Worm (Caenorhabditis elegans): Measurements from ENCODE around the gene swt-6.

Gene swt-6

DNA sequence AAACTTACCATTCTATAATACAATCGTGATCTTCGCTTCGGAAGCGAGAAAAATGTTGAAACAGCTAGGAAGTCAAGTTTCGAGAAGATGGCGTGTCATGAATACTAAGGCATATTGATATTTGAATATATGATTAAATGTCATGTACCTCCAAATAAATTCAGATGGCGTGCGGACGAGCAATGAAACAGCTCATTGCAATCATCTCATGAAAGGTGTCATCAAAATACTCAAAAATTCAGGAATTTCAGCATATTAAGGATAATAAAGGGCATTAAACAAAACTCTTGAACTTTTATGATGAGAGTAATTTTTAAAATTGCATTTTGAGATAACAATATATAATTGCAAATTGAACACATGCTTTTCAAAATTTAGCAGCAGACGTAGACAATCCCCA, 38.8 kb upstream of the swt-6 start, which contains the start of gene gcy-32:
TSS of gene gcy-32 (minus strand) at position 101 of the 400 bp plus-strand sequence.
- TF ChIP-seq ceh-13 (GFP tag; optimal IDR thresholded peaks at IDR 0.05) (no peak), pes-1 (GFP tag; IDR thresholded peaks at IDR 0.05) (no peak), flt-1 (GFP tag; IDR thresholded peaks at IDR 0.05) (no peak), aly-1 (tag; optimal IDR thresholded peaks at IDR 0.05) (no peak), hmbx-1 (tag; optimal IDR thresholded peaks at IDR 0.05) (no peak), ets-7 (tag; optimal IDR thresholded peaks at IDR 0.05) (no peak), sea-1 (GFP tag; conservative IDR thresholded peaks at IDR 0.05) (no peak), tbx-11 (GFP tag; IDR thresholded peaks at IDR 0.05) (no peak), F13C5.2 (tag; optimal IDR thresholded peaks at IDR 0.05) (no peak), hmg-4 (GFP tag; optimal IDR thresholded peaks at IDR 0.05) (no peak), ceh-36 (tag; optimal IDR thresholded peaks at IDR 0.05) (no peak), ama-1 (optimal IDR thresholded peaks at IDR 0.05) (no peak), hnd-1 (tag; optimal IDR thresholded peaks at IDR 0.05) (no peak), tbx-37 (GFP tag; conservative IDR thresholded peaks at IDR 0.05) (no peak), B0310.2 (tag; optimal IDR thresholded peaks at IDR 0.05) (no peak)

DNA sequence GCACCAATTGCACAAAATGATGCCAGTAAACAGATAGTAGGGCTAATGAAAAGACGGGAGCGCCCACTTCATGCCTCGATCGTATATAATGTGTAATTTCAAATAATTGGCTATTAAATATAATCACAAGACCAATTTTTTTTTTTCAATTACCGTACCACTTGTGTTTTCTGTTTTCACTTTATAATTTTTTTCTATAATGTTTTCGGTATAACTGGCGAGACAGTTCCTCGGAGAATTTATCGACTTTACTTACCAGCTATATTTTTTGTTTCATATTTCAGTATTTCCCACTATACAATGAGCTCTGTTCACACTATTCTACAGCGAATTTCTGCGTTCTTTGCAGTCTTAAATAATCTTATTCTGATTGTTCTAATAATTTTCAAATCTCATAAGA, 38.0 kb upstream of the swt-6 start, which contains the start of gene str-252:
TSS of gene str-252 (plus strand) at position 301 of the 400 bp plus-strand sequence.
- TF ChIP-seq pes-1 (GFP tag; IDR thresholded peaks at IDR 0.05) (no peak), hmbx-1 (tag; optimal IDR thresholded peaks at IDR 0.05) (no peak), aly-1 (tag; optimal IDR thresholded peaks at IDR 0.05) (no peak), ets-7 (tag; optimal IDR thresholded peaks at IDR 0.05) (no peak), tbx-11 (GFP tag; IDR thresholded peaks at IDR 0.05) (no peak), tra-4 (tag; optimal IDR thresholded peaks at IDR 0.05) (no peak), flt-1 (GFP tag; IDR thresholded peaks at IDR 0.05) (no peak), ceh-13 (GFP tag; optimal IDR thresholded peaks at IDR 0.05) (no peak), hnd-1 (tag; optimal IDR thresholded peaks at IDR 0.05) (no peak), sea-1 (GFP tag; conservative IDR thresholded peaks at IDR 0.05) (no peak)

DNA sequence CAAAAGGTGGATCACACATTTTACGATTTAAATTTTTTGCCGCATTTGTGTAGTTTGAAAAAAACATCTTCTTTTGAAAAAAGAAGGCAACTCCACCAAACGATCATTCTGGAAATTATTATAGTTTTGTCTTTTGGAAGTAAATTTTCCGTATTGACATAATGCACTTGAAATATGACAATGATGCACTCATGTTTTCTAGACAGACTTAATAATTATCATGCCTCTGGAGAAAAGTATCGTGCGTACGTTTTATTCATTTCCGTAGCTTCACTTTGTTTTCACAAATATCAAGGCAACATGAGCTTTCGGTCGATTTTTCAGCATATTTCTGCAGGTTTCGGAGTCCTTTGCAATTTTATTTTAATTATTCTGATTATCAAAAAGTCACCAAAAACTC, 35.8 kb upstream of the swt-6 start, which contains the start of gene str-250:
TSS of gene str-250 (plus strand) at position 301 of the 400 bp plus-strand sequence.
- TF ChIP-seq F13C5.2 (tag; optimal IDR thresholded peaks at IDR 0.05) (no peak), ama-1 (optimal IDR thresholded peaks at IDR 0.05) (no peak), ceh-13 (GFP tag; optimal IDR thresholded peaks at IDR 0.05) (no peak), sea-1 (GFP tag; conservative IDR thresholded peaks at IDR 0.05) (no peak), tbx-37 (GFP tag; conservative IDR thresholded peaks at IDR 0.05) (no peak), hnd-1 (tag; optimal IDR thresholded peaks at IDR 0.05) (no peak), tra-4 (tag; optimal IDR thresholded peaks at IDR 0.05) (no peak), flt-1 (GFP tag; IDR thresholded peaks at IDR 0.05) (no peak)

DNA sequence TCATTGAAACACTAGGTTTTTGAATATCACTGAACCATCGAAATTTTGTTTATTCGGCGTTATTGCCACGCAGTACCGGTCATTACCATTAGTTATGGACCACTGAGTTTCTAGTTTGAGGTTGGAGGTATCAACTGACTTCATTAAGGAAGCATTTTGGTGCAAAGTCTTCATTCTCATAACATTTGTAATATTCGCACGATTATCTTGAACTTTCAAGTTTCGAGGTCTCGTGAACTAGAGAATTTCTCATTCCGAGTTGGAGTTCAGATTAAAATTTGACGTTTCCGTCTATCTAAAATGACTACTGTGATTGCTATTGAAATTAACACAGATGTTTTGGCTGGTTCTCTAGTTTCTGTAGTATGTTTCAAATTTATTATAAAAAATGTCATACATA, 33.4 kb upstream of the swt-6 start, which contains the start of gene srx-42:
TSS of gene srx-42 (plus strand) at position 301 of the 400 bp plus-strand sequence.
- TF ChIP-seq flt-1 (GFP tag; IDR thresholded peaks at IDR 0.05) (no peak), ets-7 (tag; optimal IDR thresholded peaks at IDR 0.05) (no peak), hmbx-1 (tag; optimal IDR thresholded peaks at IDR 0.05) (no peak), tra-4 (tag; optimal IDR thresholded peaks at IDR 0.05) (no peak), scrt-1 (GFP tag; IDR thresholded peaks at IDR 0.05) (no peak), hmg-4 (GFP tag; optimal IDR thresholded peaks at IDR 0.05) (no peak), ceh-13 (GFP tag; optimal IDR thresholded peaks at IDR 0.05) (no peak), hnd-1 (tag; optimal IDR thresholded peaks at IDR 0.05) (no peak)

DNA sequence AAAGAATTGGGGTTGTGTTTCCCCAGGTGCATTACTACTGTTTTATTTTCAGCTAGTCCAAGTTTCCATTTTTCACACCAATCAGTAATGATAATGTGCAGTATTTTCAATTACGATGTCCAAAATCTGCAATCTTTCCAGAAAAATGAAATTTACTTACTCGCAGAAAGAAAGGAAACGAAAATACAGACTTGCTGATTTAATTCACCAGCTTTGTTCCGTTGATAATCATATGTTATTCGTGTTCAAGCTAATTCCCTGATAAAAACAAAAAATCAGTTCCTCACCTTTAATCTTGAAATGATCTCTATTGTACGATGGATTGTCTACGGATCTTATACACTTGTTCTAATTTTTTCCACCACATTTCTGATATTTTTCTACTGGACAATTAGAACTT, 30.3 kb upstream of the swt-6 start, which contains the start of gene srxa-11:
TSS of gene srxa-11 (plus strand) at position 301 of the 400 bp plus-strand sequence.
- TF ChIP-seq ceh-13 (GFP tag; optimal IDR thresholded peaks at IDR 0.05) (no peak), hnd-1 (tag; optimal IDR thresholded peaks at IDR 0.05) (no peak), hmbx-1 (tag; optimal IDR thresholded peaks at IDR 0.05) (no peak)

DNA sequence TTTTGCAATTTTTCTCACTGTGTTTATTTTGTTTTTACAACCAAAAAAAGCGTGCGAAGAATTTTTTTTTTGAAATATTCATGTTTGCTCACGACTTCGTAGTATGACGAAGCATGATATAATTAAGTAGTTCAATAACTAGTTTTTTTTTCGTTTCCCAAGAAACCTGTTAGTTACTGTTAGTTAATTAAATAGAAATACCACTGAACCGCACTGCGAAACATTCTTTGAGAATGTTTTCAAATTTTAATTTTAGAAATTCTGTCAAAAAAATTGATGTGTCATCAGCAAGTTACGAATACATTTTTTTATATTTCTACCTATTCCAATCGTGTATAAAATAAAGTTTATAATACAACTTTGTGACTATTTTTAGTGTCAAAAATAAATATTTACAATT, 27.8 kb upstream of the swt-6 start, which contains the start of gene srxa-12:
TSS of gene srxa-12 (plus strand) at position 301 of the 400 bp plus-strand sequence.
- TF ChIP-seq pes-1 (GFP tag; IDR thresholded peaks at IDR 0.05), result no peak
- no peak for TF ChIP-seq ets-7 (tag; optimal IDR thresholded peaks at IDR 0.05)
- TF ChIP-seq tra-4 (tag; optimal IDR thresholded peaks at IDR 0.05), result no peak
- no peak for TF ChIP-seq tbx-37 (GFP tag; conservative IDR thresholded peaks at IDR 0.05)
- TF ChIP-seq tbx-11 (GFP tag; IDR thresholded peaks at IDR 0.05), result no peak
- TF ChIP-seq hnd-1 (tag; optimal IDR thresholded peaks at IDR 0.05), result no peak
- TF ChIP-seq ama-1 (optimal IDR thresholded peaks at IDR 0.05), result no peak
- TF ChIP-seq B0310.2 (tag; optimal IDR thresholded peaks at IDR 0.05), result no peak
- TF ChIP-seq sea-1 (GFP tag; conservative IDR thresholded peaks at IDR 0.05), result no peak
- TF ChIP-seq hmbx-1 (tag; optimal IDR thresholded peaks at IDR 0.05), result no peak
- no peak for TF ChIP-seq ceh-13 (GFP tag; optimal IDR thresholded peaks at IDR 0.05)
- TF ChIP-seq hmg-4 (GFP tag; optimal IDR thresholded peaks at IDR 0.05), result no peak
- TF ChIP-seq scrt-1 (GFP tag; IDR thresholded peaks at IDR 0.05), result no peak
- TF ChIP-seq F13C5.2 (tag; optimal IDR thresholded peaks at IDR 0.05), result no peak

DNA sequence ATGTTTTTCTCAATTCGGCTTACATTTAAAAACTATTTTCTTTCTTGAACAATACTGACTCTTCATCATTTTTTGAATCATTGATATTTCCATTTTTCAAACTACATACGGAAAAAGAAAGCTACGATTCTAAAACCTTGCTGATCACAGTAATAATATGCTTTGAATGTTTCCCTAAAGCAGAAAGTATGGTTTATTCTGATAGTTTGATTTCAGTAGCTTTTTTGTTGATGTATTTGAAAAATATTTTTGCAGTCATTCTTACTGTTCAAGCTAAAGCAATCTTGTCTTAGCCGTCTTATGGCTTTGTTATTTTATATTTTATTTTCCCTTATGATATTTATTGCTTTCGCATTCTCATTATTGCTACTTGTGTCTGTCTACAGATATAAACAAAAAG, 24.7 kb upstream of the swt-6 start, which contains the start of gene srxa-13:
TSS of gene srxa-13 (plus strand) at position 301 of the 400 bp plus-strand sequence.
- no peak for TF ChIP-seq hmbx-1 (tag; optimal IDR thresholded peaks at IDR 0.05)

DNA sequence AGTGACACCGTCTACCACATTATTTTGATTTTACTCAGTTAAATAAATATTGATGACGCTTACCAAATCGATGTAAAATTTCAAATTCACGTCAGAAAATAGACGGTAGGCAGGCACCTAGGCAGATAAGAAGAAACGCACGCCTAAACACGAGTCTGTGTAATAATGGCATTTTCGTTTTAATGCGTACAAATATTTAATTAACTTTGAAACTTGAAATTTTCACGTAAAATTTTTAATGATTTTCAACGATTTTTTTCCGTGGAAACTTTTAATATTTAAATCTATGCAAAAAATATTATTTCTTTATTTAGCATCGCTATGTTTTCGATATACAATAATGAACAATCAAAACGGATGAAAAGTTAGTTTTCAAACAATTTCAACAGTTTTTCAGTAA, 22.9 kb upstream of the swt-6 start, which contains the start of gene C06B3.16:
TSS of gene C06B3.16 (plus strand) at position 301 of the 400 bp plus-strand sequence.
- TF ChIP-seq ets-7 (tag; optimal IDR thresholded peaks at IDR 0.05) (no peak), F13C5.2 (tag; optimal IDR thresholded peaks at IDR 0.05) (no peak), ama-1 (optimal IDR thresholded peaks at IDR 0.05) (no peak), tra-4 (tag; optimal IDR thresholded peaks at IDR 0.05) (no peak), sea-1 (GFP tag; conservative IDR thresholded peaks at IDR 0.05) (no peak), hmg-4 (GFP tag; optimal IDR thresholded peaks at IDR 0.05) (no peak), tbx-11 (GFP tag; IDR thresholded peaks at IDR 0.05) (no peak), pes-1 (GFP tag; IDR thresholded peaks at IDR 0.05) (no peak), ceh-13 (GFP tag; optimal IDR thresholded peaks at IDR 0.05) (no peak), scrt-1 (GFP tag; IDR thresholded peaks at IDR 0.05) (no peak), flt-1 (GFP tag; IDR thresholded peaks at IDR 0.05) (no peak)
